Fruit fly (Drosophila melanogaster) whole organism: ENCODE data around the gene CG7369.

Source experiments
- Dll ChIP-seq: fragments of >200 bp; optimal IDR thresholded peaks from 2 replicates; lab custom pipeline; 2017
- EcR ChIP-seq, 2 experiments: fragments of >200 bp; optimal IDR thresholded peaks; 2 replicates each; lab custom pipeline; 2017; ENCODE audit warnings: missing biosample characterization in 2 of 2, missing genetic modification characterization in 2 of 2, missing genetic modification reagents in 2 of 2
- pan ChIP-seq: fragments of >200 bp; optimal IDR thresholded peaks from 2 replicates; lab custom pipeline; 2017
- psq ChIP-seq: fragments of >200 bp; optimal IDR thresholded peaks from 2 replicates; lab custom pipeline; 2017
- usp ChIP-seq: fragments of >200 bp; optimal IDR thresholded peaks from 2 replicates; lab custom pipeline; 2017; ENCODE audit warnings: missing biosample characterization, missing genetic modification characterization, mixed read lengths

DNA sequence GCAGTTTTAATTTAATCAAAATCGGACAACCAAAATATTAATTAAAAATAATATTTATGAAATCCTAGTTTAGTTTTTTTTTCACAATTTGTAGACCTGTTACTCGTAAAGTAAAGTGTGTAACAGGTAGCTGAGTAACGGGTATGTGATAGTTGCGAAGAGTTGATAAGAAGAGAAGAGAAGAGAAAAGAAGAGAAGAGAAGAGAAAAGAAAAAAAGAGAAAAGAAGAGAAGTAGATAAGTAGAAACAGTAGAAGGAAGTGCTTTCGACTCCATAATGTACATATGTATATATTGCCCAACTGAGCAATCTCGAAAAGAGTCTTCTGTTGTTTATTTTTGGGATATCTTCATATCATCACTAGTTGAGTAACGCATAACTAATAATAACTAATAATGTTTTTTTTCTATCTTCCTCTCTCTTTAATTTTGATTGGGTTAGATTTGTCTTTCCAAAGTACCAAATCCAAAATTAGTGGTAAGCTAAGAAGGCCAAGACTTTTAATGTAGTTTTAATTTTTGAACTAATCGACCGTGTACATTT, 46.4 kb downstream of the CG7369 start, which contains the start of gene CG14448:
- TF ChIP-seq usp (GFP tag; lab: Kevin White, UChicago): no peak
- TF ChIP-seq psq (lab: Kevin White, UChicago): no peak
- TF ChIP-seq Dll (lab: Kevin White, UChicago): no peak
- no peak for TF ChIP-seq EcR (GFP tag; optimal IDR thresholded peaks at IDR 0.05; lab: Kevin White, UChicago)
- no peak for TF ChIP-seq pan
